Fruit fly (Drosophila melanogaster) whole organism, embryonic: ENCODE results near the gene MTF-1.

Source experiments
- Adf1 ChIP-seq: fragments of 200-800 bp; sonication (Bioruptor generic); IDR thresholded peaks from 2 replicates; pipeline ENCODE4 v1.3.6; 2022; ENCODE audit warnings: missing biosample characterization, missing genetic modification characterization
- Antp ChIP-seq: fragments of 200-800 bp; sonication (Bioruptor generic); optimal IDR thresholded peaks from 3 replicates; lab custom pipeline; 2016; ENCODE audit warnings: missing biosample characterization, missing genetic modification characterization
- Asciz ChIP-seq: fragments of 200-800 bp; sonication (Bioruptor generic); optimal IDR thresholded peaks from 2 replicates; lab custom pipeline; 2017; ENCODE audit warnings: missing biosample characterization, mild to moderate bottlenecking, missing genetic modification characterization, missing genetic modification reagents
- Blimp-1 ChIP-seq: fragments of 200-800 bp; sonication (Bioruptor generic); optimal IDR thresholded peaks from 3 replicates; lab custom pipeline; 2018; ENCODE audit warnings: missing biosample characterization, missing genetic modification characterization, mild to moderate bottlenecking, moderate library complexity, missing genetic modification reagents
- CG10431 ChIP-seq: fragments of 200-800 bp; sonication (Bioruptor generic); optimal IDR thresholded peaks from 3 replicates; lab custom pipeline; 2018; ENCODE audit warnings: missing biosample characterization, mild to moderate bottlenecking, missing genetic modification characterization
- CG10543 ChIP-seq: fragments of 200-800 bp; sonication (Bioruptor generic); optimal IDR thresholded peaks from 3 replicates; lab custom pipeline; 2017; ENCODE audit warnings: missing biosample characterization, mild to moderate bottlenecking, missing genetic modification characterization, moderate library complexity
- CG13296 ChIP-seq: fragments of 200-800 bp; sonication (Bioruptor generic); optimal IDR thresholded peaks from 3 replicates; lab custom pipeline; 2018; ENCODE audit warnings: missing biosample characterization, mild to moderate bottlenecking, missing genetic modification characterization
- CG13894 ChIP-seq: fragments of 200-800 bp; sonication (Bioruptor generic); optimal IDR thresholded peaks from 3 replicates; lab custom pipeline; 2018; ENCODE audit warnings: missing biosample characterization, mild to moderate bottlenecking, missing genetic modification characterization, moderate library complexity
- CG14014 ChIP-seq: fragments of 200-800 bp; sonication (Bioruptor generic); IDR thresholded peaks from 2 replicates; pipeline ENCODE4 v1.3.6; 2022; ENCODE audit warnings: missing biosample characterization, missing genetic modification characterization
- CG16779 ChIP-seq: fragments of 200-800 bp; sonication (Bioruptor generic); IDR thresholded peaks from 2 replicates; pipeline ENCODE4 v1.3.6; 2022; ENCODE audit warnings: missing biosample characterization, missing genetic modification characterization
- CG17359 ChIP-seq: fragments of 200-800 bp; sonication (Bioruptor generic); optimal IDR thresholded peaks from 3 replicates; lab custom pipeline; 2018; ENCODE audit warnings: missing biosample characterization, mild to moderate bottlenecking, missing genetic modification characterization, moderate library complexity
- CG17802 ChIP-seq: fragments of 200-800 bp; sonication (Bioruptor generic); optimal IDR thresholded peaks from 2 replicates; lab custom pipeline; 2018; ENCODE audit warnings: missing biosample characterization, mild to moderate bottlenecking, missing genetic modification characterization, moderate library complexity
- CG2199 ChIP-seq: fragments of 200-800 bp; sonication (Bioruptor generic); IDR thresholded peaks from 3 replicates; pipeline ENCODE4 v1.3.6; 2022; ENCODE audit warnings: missing biosample characterization, missing genetic modification characterization
- CG2712 ChIP-seq: fragments of 200-800 bp; optimal IDR thresholded peaks from 3 replicates; lab custom pipeline; 2019; ENCODE audit warnings: missing biosample characterization, mild to moderate bottlenecking, missing genetic modification characterization, moderate library complexity
- CG3281 ChIP-seq: fragments of 200-800 bp; sonication (Bioruptor generic); optimal IDR thresholded peaks from 3 replicates; lab custom pipeline; 2017; ENCODE audit warnings: missing biosample characterization, mild to moderate bottlenecking, missing genetic modification characterization
- CG33213 ChIP-seq: fragments of 200-800 bp; sonication (Bioruptor generic); optimal IDR thresholded peaks from 3 replicates; lab custom pipeline; 2016; ENCODE audit warnings: missing biosample characterization, missing genetic modification characterization
- CG5953 ChIP-seq: fragments of 200-800 bp; sonication (Bioruptor generic); IDR thresholded peaks from 2 replicates; pipeline ENCODE4 v1.3.6; 2022; ENCODE audit warnings: missing biosample characterization, missing genetic modification characterization
- CG6254 ChIP-seq: fragments of 200-800 bp; sonication (Bioruptor generic); optimal IDR thresholded peaks from 3 replicates; lab custom pipeline; 2017; ENCODE audit warnings: mild to moderate bottlenecking, missing biosample characterization, missing genetic modification reagents, missing genetic modification characterization
- CG7963 ChIP-seq: fragments of 200-800 bp; sonication (Bioruptor generic); IDR thresholded peaks from 3 replicates; pipeline ENCODE4 v1.3.6; 2022; ENCODE audit warnings: missing biosample characterization, missing genetic modification characterization; ENCODE audit not compliant: partially characterized antibody
- CG8290 ChIP-seq, 3 experiments: fragments of 200-800 bp; sonication (Bioruptor generic); optimal IDR thresholded peaks; 2 replicates each; lab custom pipeline; 2016 to 2019; ENCODE audit warnings: missing biosample characterization in 3 of 3, missing genetic modification characterization in 3 of 3, mild to moderate bottlenecking in 2 of 3, moderate library complexity in 1 of 3
- CG9727 ChIP-seq: fragments of 200-800 bp; sonication (Bioruptor generic); optimal IDR thresholded peaks from 3 replicates; lab custom pipeline; 2017; ENCODE audit warnings: missing biosample characterization, mild to moderate bottlenecking, missing genetic modification characterization
- Camta ChIP-seq: fragments of 200-800 bp; sonication (Bioruptor generic); optimal IDR thresholded peaks from 2 replicates; lab custom pipeline; 2016; ENCODE audit warnings: missing biosample characterization, missing genetic modification characterization
- E2f1 ChIP-seq: fragments of 200-800 bp; sonication (Bioruptor generic); IDR thresholded peaks from 2 replicates; pipeline ENCODE4 v1.3.6; 2022; ENCODE audit warnings: missing biosample characterization, missing genetic modification characterization
- E2f2 ChIP-seq: fragments of 200-800 bp; sonication (Bioruptor generic); IDR thresholded peaks from 2 replicates; pipeline ENCODE4 v1.3.6; 2022; ENCODE audit warnings: missing biosample characterization, missing genetic modification characterization
- H15 ChIP-seq: fragments of 200-800 bp; sonication (Bioruptor generic); IDR thresholded peaks from 3 replicates; pipeline ENCODE4 v1.3.6; 2022; ENCODE audit warnings: missing biosample characterization, missing genetic modification characterization
- HmgZ ChIP-seq: fragments of 200-800 bp; sonication (Bioruptor generic); optimal IDR thresholded peaks from 2 replicates; lab custom pipeline; 2018; ENCODE audit warnings: missing biosample characterization, mild to moderate bottlenecking, missing genetic modification characterization
- Pdp1 ChIP-seq, 2 experiments: fragments of 200-800 bp; sonication (Bioruptor generic); optimal IDR thresholded peaks; 3 replicates each; lab custom pipeline; 2016; ENCODE audit warnings: missing biosample characterization in 2 of 2, missing genetic modification characterization in 2 of 2, mild to moderate bottlenecking in 1 of 2, moderate library complexity in 1 of 2
- Xrp1 ChIP-seq: fragments of 200-800 bp; sonication (Bioruptor generic); IDR thresholded peaks from 2 replicates; pipeline ENCODE4 v1.3.6; 2022; ENCODE audit warnings: missing biosample characterization, missing genetic modification characterization
- amos ChIP-seq: fragments of 200-800 bp; sonication (Bioruptor generic); IDR thresholded peaks from 2 replicates; pipeline ENCODE4 v1.3.6; 2022; ENCODE audit warnings: missing biosample characterization, missing genetic modification characterization; ENCODE audit not compliant: partially characterized antibody
- cato ChIP-seq: fragments of 200-800 bp; sonication (Bioruptor generic); optimal IDR thresholded peaks from 2 replicates; lab custom pipeline; 2016; ENCODE audit warnings: missing biosample characterization, missing genetic modification characterization, borderline replicate concordance
- corto ChIP-seq: fragments of 200-800 bp; sonication (Bioruptor generic); optimal IDR thresholded peaks from 2 replicates; lab custom pipeline; 2016; ENCODE audit warnings: missing biosample characterization, mild to moderate bottlenecking, missing genetic modification characterization, moderate library complexity
- crp ChIP-seq, 2 experiments: fragments of 200-800 bp; sonication (Bioruptor generic); optimal IDR thresholded peaks; 2 replicates in 1 of 2; 3 replicates in 1 of 2; lab custom pipeline; 2017; ENCODE audit warnings: missing biosample characterization in 2 of 2, missing genetic modification characterization in 2 of 2, mild to moderate bottlenecking in 1 of 2, moderate library complexity in 1 of 2
- dysf ChIP-seq: fragments of 200-800 bp; sonication (Bioruptor generic); IDR thresholded peaks from 3 replicates; pipeline ENCODE4 v1.3.6; 2022; ENCODE audit warnings: missing biosample characterization, missing genetic modification characterization
- gce ChIP-seq: fragments of 200-800 bp; sonication (Bioruptor generic); IDR thresholded peaks from 3 replicates; pipeline ENCODE4 v1.3.6; 2022; ENCODE audit warnings: missing biosample characterization, missing genetic modification characterization
- gem ChIP-seq: fragments of 200-800 bp; sonication (Bioruptor generic); optimal IDR thresholded peaks from 2 replicates; lab custom pipeline; 2019; ENCODE audit warnings: missing biosample characterization, mild to moderate bottlenecking, missing genetic modification characterization, moderate library complexity
- grn ChIP-seq: fragments of 200-800 bp; sonication (Bioruptor generic); optimal IDR thresholded peaks from 3 replicates; lab custom pipeline; 2017; ENCODE audit warnings: missing biosample characterization, missing genetic modification characterization
- gsb-n ChIP-seq: fragments of 200-800 bp; sonication (Bioruptor generic); optimal IDR thresholded peaks from 3 replicates; lab custom pipeline; 2018; ENCODE audit warnings: missing biosample characterization, mild to moderate bottlenecking, missing genetic modification characterization
- kah ChIP-seq: fragments of 200-800 bp; sonication (Bioruptor generic); optimal IDR thresholded peaks from 2 replicates; lab custom pipeline; 2018; ENCODE audit warnings: missing biosample characterization, mild to moderate bottlenecking, missing genetic modification characterization
- lilli ChIP-seq: fragments of 200-800 bp; sonication (Bioruptor generic); optimal IDR thresholded peaks from 3 replicates; lab custom pipeline; 2016; ENCODE audit warnings: missing biosample characterization, missing genetic modification characterization
- mirr ChIP-seq: fragments of 200-800 bp; sonication (Bioruptor generic); optimal IDR thresholded peaks from 3 replicates; lab custom pipeline; 2018; ENCODE audit warnings: missing biosample characterization, mild to moderate bottlenecking, missing genetic modification characterization
- otp ChIP-seq: fragments of 200-800 bp; sonication (Bioruptor generic); IDR thresholded peaks from 3 replicates; pipeline ENCODE4, ENCODE4 v1.3.6; 2022; ENCODE audit warnings: missing biosample characterization, missing genetic modification characterization
- peb ChIP-seq: fragments of 200-800 bp; sonication (Bioruptor generic); IDR thresholded peaks from 2 replicates; pipeline ENCODE4 v1.3.6; 2022; ENCODE audit warnings: missing biosample characterization, missing genetic modification characterization
- pnt ChIP-seq: fragments of 200-800 bp; sonication (Bioruptor generic); optimal IDR thresholded peaks from 3 replicates; lab custom pipeline; 2016; ENCODE audit warnings: missing biosample characterization, missing genetic modification characterization
- sens ChIP-seq: fragments of 200-800 bp; sonication (Bioruptor generic); peaks from one replicate; lab custom pipeline; 2016; ENCODE audit warnings: missing biosample characterization, missing genetic modification characterization
- sna ChIP-seq: fragments of 200-800 bp; sonication (Bioruptor generic); IDR thresholded peaks from 2 replicates; pipeline ENCODE4 v1.3.6; 2022; ENCODE audit warnings: missing biosample characterization, missing genetic modification characterization; ENCODE audit not compliant: partially characterized antibody
- unpg ChIP-seq: fragments of 200-800 bp; sonication (Bioruptor generic); optimal IDR thresholded peaks from 3 replicates; lab custom pipeline; 2018; ENCODE audit warnings: missing biosample characterization, mild to moderate bottlenecking, missing genetic modification characterization, moderate library complexity
- vfl ChIP-seq: fragments of 200-800 bp; sonication (Bioruptor generic); optimal IDR thresholded peaks from 2 replicates; lab custom pipeline; 2016; ENCODE audit warnings: missing biosample characterization, missing genetic modification characterization
- wek ChIP-seq: fragments of 200-800 bp; sonication (Bioruptor generic); optimal IDR thresholded peaks from 3 replicates; lab custom pipeline; 2018; ENCODE audit warnings: missing biosample characterization, mild to moderate bottlenecking, missing genetic modification characterization, moderate library complexity

Gene MTF-1

dm6 chr3L:9399013-9399750 lies 30.9 kb upstream of the MTF-1 start, which contains the start of gene CG4080 (continued):
- peak; percentile 33 for TF ChIP-seq CG10543 (GFP tag; lab: Kevin White, UChicago)
- peak; percentile 27; the same call in 1 of the 3 replicates for TF ChIP-seq otp
- no peak for TF ChIP-seq vfl
- peak; percentile 29; the same call in 1 of the 2 replicates for TF ChIP-seq E2f2 (GFP tag; lab: Robert Waterston, UW)
- no peak for TF ChIP-seq Asciz
- peak; percentile 1 for TF ChIP-seq CG13894 (tag; lab: Kevin White, UChicago)
- no peak for TF ChIP-seq mirr
- TF ChIP-seq Camta (GFP tag; lab: Kevin White, UChicago): peak; percentile 16
- TF ChIP-seq H15 (GFP tag; lab: Robert Waterston, UW): no peak
- TF ChIP-seq corto (GFP tag; lab: Kevin White, UChicago): peak; percentile 32
- peak in 1 of 2 experiments; percentile 22 for TF ChIP-seq Pdp1 (GFP tag; optimal IDR thresholded peaks at IDR 0.05; lab: Kevin White, UChicago)
- TF ChIP-seq CG9727 (GFP tag; lab: Kevin White, UChicago): no peak
- TF ChIP-seq CG16779: no peak
- no peak for TF ChIP-seq CG17802 (tag; lab: Kevin White, UChicago)
- no peak for TF ChIP-seq CG2199 (GFP tag; lab: Robert Waterston, UW)
- no peak for TF ChIP-seq CG17359
- TF ChIP-seq CG2712 (tag; lab: Kevin White, UChicago): peak; percentile 41
- TF ChIP-seq HmgZ: peak; percentile 63
- TF ChIP-seq unpg (GFP tag; lab: Kevin White, UChicago): peak; percentile 37
- no peak for TF ChIP-seq CG3281 (GFP tag; lab: Kevin White, UChicago)
- peak; percentile 78 for TF ChIP-seq sna (GFP tag; lab: Robert Waterston, UW)
- TF ChIP-seq CG14014 (GFP tag; lab: Robert Waterston, UW): peak; percentile 47; the same call in 1 of the 2 replicates
- peak; percentile 52 for TF ChIP-seq lilli (GFP tag; lab: Kevin White, UChicago)
- no peak for TF ChIP-seq cato (GFP tag; lab: Kevin White, UChicago)
- TF ChIP-seq E2f1 (GFP tag; lab: Robert Waterston, UW): peak; percentile 25; the same call in 1 of the 2 replicates
- peak; percentile 10 for TF ChIP-seq wek (GFP tag; lab: Kevin White, UChicago)
- no peak for TF ChIP-seq Blimp-1 (GFP tag; lab: Kevin White, UChicago)
- peak in 1 of 2 experiments; percentile 4 for TF ChIP-seq crp (GFP tag; optimal IDR thresholded peaks at IDR 0.05; lab: Kevin White, UChicago)
- TF ChIP-seq Antp: no peak
- TF ChIP-seq gce (GFP tag; lab: Robert Waterston, UW): 0 out of 3 replicates have a peak, but pooled peaks have one; percentile 5
- TF ChIP-seq kah (GFP tag; lab: Kevin White, UChicago): no peak
- TF ChIP-seq sens (GFP tag; lab: Kevin White, UChicago): peak; percentile 88
- peak; percentile 34 for TF ChIP-seq gem (tag; lab: Kevin White, UChicago)
- TF ChIP-seq Adf1 (GFP tag; lab: Robert Waterston, UW): no peak
- no peak for TF ChIP-seq CG6254 (GFP tag; lab: Kevin White, UChicago)
- TF ChIP-seq amos: peak; percentile 76; the same call in 1 of the 2 replicates
- TF ChIP-seq dysf (GFP tag; lab: Robert Waterston, UW): no peak
- TF ChIP-seq CG13296 (GFP tag; lab: Kevin White, UChicago): no peak
- 0 out of 3 replicates have a peak, but pooled peaks have one; percentile 28 for TF ChIP-seq CG7963 (GFP tag; lab: Robert Waterston, UW)
- peak; percentile 9 for TF ChIP-seq pnt (GFP tag; lab: Kevin White, UChicago)
- TF ChIP-seq peb: no peak
- peak; percentile 25 for TF ChIP-seq CG33213 (GFP tag; lab: Kevin White, UChicago)
- peak; percentile 22 for TF ChIP-seq CG8290 (GFP tag; optimal IDR thresholded peaks at IDR 0.05; lab: Kevin White, UChicago)
- peak; percentile 32 to 36 for TF ChIP-seq CG8290 (tag; optimal IDR thresholded peaks at IDR 0.05; lab: Kevin White, UChicago)
- 0 out of 2 replicates have a peak, but pooled peaks have one; percentile 41 for TF ChIP-seq CG5953
- peak; percentile 26 for TF ChIP-seq grn (GFP tag; lab: Kevin White, UChicago)
- no peak for TF ChIP-seq CG10431 (GFP tag; lab: Kevin White, UChicago)
- no peak; the same call in 1 of the 2 replicates for TF ChIP-seq Xrp1 (GFP tag; lab: Robert Waterston, UW)
- peak; percentile 40 for TF ChIP-seq gsb-n
